Fruit fly (Drosophila melanogaster): ENCODE measurements around the gene CG10510.

DNA sequence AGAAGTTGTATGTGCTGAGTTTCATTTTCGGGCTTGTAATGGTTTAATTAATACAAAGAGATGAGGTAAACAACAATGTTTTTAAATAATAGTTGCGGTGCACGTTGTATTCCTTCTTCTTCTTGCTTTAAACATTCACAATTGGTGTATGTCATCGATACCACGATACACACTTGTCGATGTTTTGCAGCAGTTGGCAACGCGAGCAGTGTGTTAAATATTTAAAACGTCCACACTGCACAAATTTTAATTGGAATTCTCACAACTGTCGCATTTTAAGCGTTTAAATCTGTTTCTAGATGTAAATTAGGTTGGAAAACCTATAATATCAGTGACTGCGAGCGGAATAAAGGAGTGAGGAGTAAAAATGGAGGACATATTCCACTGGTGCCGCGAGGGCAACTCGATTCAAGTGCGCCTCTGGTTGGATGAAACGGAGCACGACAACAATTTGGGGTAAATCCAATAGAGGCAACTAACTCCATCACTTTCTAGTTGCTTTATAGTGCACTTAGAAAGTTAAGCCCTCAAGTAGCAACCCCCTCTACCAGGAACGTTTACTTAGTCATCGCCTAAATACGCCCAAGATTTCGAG is 6.9 kb upstream of the CG10510 start, which contains the start of the genes Trmt112 and Ilk:
- TF ChIP-seq lola (GFP tag; optimal IDR thresholded peaks at IDR 0.05) (no peak), br (GFP tag; optimal IDR thresholded peaks at IDR 0.05) (no peak), HLH106 (tag; optimal IDR thresholded peaks at IDR 0.05) (no peak), brk (GFP tag; optimal IDR thresholded peaks at IDR 0.05) (no peak)

All from whole organism, wandering third instar larva.